Worm (Caenorhabditis elegans) whole organism, L1 larva: ENCODE measurements around the gene lmd-4.
A peak's percentile ranks its signal among the peaks of the same experiment; 100 is the strongest.
"Not testable (repeated sequence)": the region's sequence is repeated elsewhere in the genome, so short reads cannot be mapped to it uniquely, and the experiment has no call there.

Source experiments
- C04F5.9 ChIP-seq: sonication (generic microtip); optimal IDR thresholded peaks from 2 replicates; lab custom pipeline; 2016; ENCODE audit warnings: missing genetic modification characterization, missing compliant biosample characterization
- ceh-88 ChIP-seq: fragments of 200-800 bp; sonication (Bioruptor generic); IDR thresholded peaks from 2 replicates; pipeline ENCODE4 v1.3.6; 2022; ENCODE audit warnings: missing genetic modification characterization, missing compliant biosample characterization
- ceh-90 ChIP-seq: sonication (generic microtip); optimal IDR thresholded peaks from 2 replicates; lab custom pipeline; 2016; ENCODE audit warnings: missing genetic modification characterization, missing compliant biosample characterization
- dpl-1 ChIP-seq, 3 experiments: fragments of 150-350 bp in 2 of 3; sonication (generic microtip) in 1 of 3; optimal IDR thresholded peaks; 2 replicates each; lab custom pipeline; 2014 to 2017; ENCODE audit warnings: missing biosample characterization in 3 of 3, missing genetic modification characterization in 3 of 3, missing genetic modification reagents in 3 of 3
- efl-1 ChIP-seq, 4 experiments: fragments of 150-350 bp; optimal IDR thresholded peaks in 3 of 4; peaks in 1 of 4; 1 replicate in 1 of 4; 2 replicates in 3 of 4; lab custom pipeline; 2014; ENCODE audit warnings: missing biosample characterization in 2 of 4, missing genetic modification characterization in 2 of 4, missing genetic modification reagents in 2 of 4
- efl-3 ChIP-seq: fragments of 200-800 bp; sonication (Bioruptor generic); optimal IDR thresholded peaks from 2 replicates; lab custom pipeline; 2018; ENCODE audit warnings: mild to moderate bottlenecking, missing genetic modification characterization, missing compliant biosample characterization
- egl-13 ChIP-seq: sonication (generic microtip); optimal IDR thresholded peaks from 2 replicates; lab custom pipeline; 2016; ENCODE audit warnings: missing genotype, missing genetic modification reagents, missing genetic modification characterization, missing compliant biosample characterization
- elt-3 ChIP-seq, 6 experiments: fragments of 150-350 bp in 1 of 6; sonication (generic microtip); optimal IDR thresholded peaks; 2 replicates each; lab custom pipeline; 2017 to 2018; ENCODE audit warnings: missing biosample characterization in 6 of 6, missing genetic modification characterization in 6 of 6, inconsistent platforms in 1 of 6
- ets-5 ChIP-seq: fragments of 200-800 bp; sonication (Bioruptor generic); IDR thresholded peaks from 2 replicates; pipeline ENCODE4 v1.3.6; 2022; ENCODE audit warnings: missing genetic modification characterization, missing compliant biosample characterization
- fkh-8 ChIP-seq: sonication (generic microtip); optimal IDR thresholded peaks from 2 replicates; lab custom pipeline; 2016; ENCODE audit warnings: mild to moderate bottlenecking, missing genetic modification characterization, missing compliant biosample characterization
- lin-14 ChIP-seq: fragments of 200-800 bp; sonication (Bioruptor generic); optimal IDR thresholded peaks from 2 replicates; lab custom pipeline; 2018; ENCODE audit warnings: mild to moderate bottlenecking, missing genetic modification characterization, moderate library complexity, missing compliant biosample characterization
- lin-15B ChIP-seq: fragments of 150-350 bp; sonication (generic microtip); optimal IDR thresholded peaks from 3 replicates; lab custom pipeline; 2014; ENCODE audit warnings: missing biosample characterization, missing genetic modification characterization
- nhr-76 ChIP-seq: sonication (generic microtip); optimal IDR thresholded peaks from 2 replicates; lab custom pipeline; 2017; ENCODE audit warnings: missing biosample characterization, missing genetic modification characterization
- nhr-77 ChIP-seq: fragments of 150-350 bp; optimal IDR thresholded peaks from 2 replicates; lab custom pipeline; 2014; ENCODE audit warnings: missing biosample characterization, missing genetic modification characterization
- nhr-84 ChIP-seq: sonication (generic microtip); optimal IDR thresholded peaks from 2 replicates; lab custom pipeline; 2017; ENCODE audit warnings: missing biosample characterization, missing genetic modification characterization
- nhr-85 ChIP-seq: sonication (generic microtip); peaks from one replicate; lab custom pipeline; 2016; ENCODE audit warnings: missing genetic modification characterization, inconsistent platforms, missing compliant biosample characterization
- pag-3 ChIP-seq: sonication (generic microtip); optimal IDR thresholded peaks from 2 replicates; lab custom pipeline; 2017; ENCODE audit warnings: missing genetic modification characterization, mild to moderate bottlenecking, missing compliant biosample characterization, antibody characterized with exemption, borderline replicate concordance; ENCODE audit not compliant: insufficient read depth
- pax-3 ChIP-seq: fragments of 200-800 bp; sonication (Bioruptor generic); optimal IDR thresholded peaks from 2 replicates; lab custom pipeline; 2018; ENCODE audit warnings: mild to moderate bottlenecking, missing genetic modification characterization, moderate library complexity, missing compliant biosample characterization
- pqm-1 ChIP-seq: sonication (generic microtip); optimal IDR thresholded peaks from 3 replicates; lab custom pipeline; 2017; ENCODE audit warnings: missing biosample characterization, missing genetic modification characterization
- rnt-1 ChIP-seq: sonication (generic microtip); optimal IDR thresholded peaks from 2 replicates; lab custom pipeline; 2016; ENCODE audit warnings: mild to moderate bottlenecking, missing genetic modification characterization, moderate library complexity, missing compliant biosample characterization
- skn-1 ChIP-seq: fragments of 150-350 bp; optimal IDR thresholded peaks from 2 replicates; lab custom pipeline; 2014; ENCODE audit warnings: missing biosample characterization, missing genetic modification characterization
- snpc-4 ChIP-seq: fragments of 150-350 bp; optimal IDR thresholded peaks from 2 replicates; lab custom pipeline; 2014; ENCODE audit warnings: missing biosample characterization, missing genetic modification characterization
- sup-37 ChIP-seq: fragments of 200-800 bp; sonication (Bioruptor generic); optimal IDR thresholded peaks from 2 replicates; lab custom pipeline; 2018; ENCODE audit warnings: mild to moderate bottlenecking, missing genetic modification characterization, missing compliant biosample characterization
- unc-30 ChIP-seq: sonication (generic microtip); optimal IDR thresholded peaks from 2 replicates; lab custom pipeline; 2017; ENCODE audit warnings: missing biosample characterization, missing genetic modification characterization
- unc-62 ChIP-seq: fragments of 150-350 bp; optimal IDR thresholded peaks from 2 replicates; lab custom pipeline; 2014; ENCODE audit warnings: missing biosample characterization, missing genetic modification reagents, missing genetic modification characterization
- vab-15 ChIP-seq: sonication (generic microtip); optimal IDR thresholded peaks from 2 replicates; lab custom pipeline; 2017; ENCODE audit warnings: missing genotype, mild to moderate bottlenecking, missing genetic modification characterization, missing compliant biosample characterization
- zip-4 ChIP-seq: fragments of 200-800 bp; sonication (Bioruptor generic); optimal IDR thresholded peaks from 2 replicates; lab custom pipeline; 2018; ENCODE audit warnings: mild to moderate bottlenecking, missing genetic modification characterization, moderate library complexity, missing compliant biosample characterization
- ztf-11 ChIP-seq, 2 experiments: sonication (generic microtip); optimal IDR thresholded peaks; 2 replicates each; lab custom pipeline; 2016 to 2017; ENCODE audit warnings: missing genetic modification characterization in 2 of 2, missing biosample characterization in 1 of 2, missing compliant biosample characterization in 1 of 2
- ztf-4 ChIP-seq: fragments of 150-350 bp; optimal IDR thresholded peaks from 2 replicates; lab custom pipeline; 2014; ENCODE audit warnings: missing biosample characterization, missing genetic modification characterization

The lmd-4 gene

DNA sequence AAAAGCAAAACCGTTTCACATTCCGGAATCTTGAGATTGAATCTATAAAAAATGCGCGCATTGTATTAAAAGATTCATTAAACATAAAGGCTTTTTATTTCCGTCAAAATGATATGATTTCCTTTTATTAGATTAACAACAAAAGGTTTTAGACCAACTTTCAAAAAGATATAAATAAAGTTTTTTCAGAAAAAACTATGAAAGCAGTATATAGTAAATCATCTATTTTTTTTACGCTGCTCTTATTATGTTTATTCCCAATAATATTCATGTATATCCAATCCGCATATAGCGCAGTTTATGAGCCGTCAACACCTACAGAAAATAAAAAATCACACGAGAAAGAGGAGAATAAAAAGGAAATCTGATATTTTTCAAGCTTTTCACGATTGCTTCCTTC lies 16.3 kb downstream of the lmd-4 start, which contains the start of gene F07G11.2:
F07G11.2 (plus strand) TSS at position 301 of the 400 bp plus-strand sequence.
- not testable (repeated sequence) for TF ChIP-seq nhr-85 (tag; lab: Kevin White, UChicago); elt-3 (tag; optimal IDR thresholded peaks at IDR 0.05; lab: Kevin White, UChicago); sup-37 (GFP tag; lab: Kevin White, UChicago)

DNA sequence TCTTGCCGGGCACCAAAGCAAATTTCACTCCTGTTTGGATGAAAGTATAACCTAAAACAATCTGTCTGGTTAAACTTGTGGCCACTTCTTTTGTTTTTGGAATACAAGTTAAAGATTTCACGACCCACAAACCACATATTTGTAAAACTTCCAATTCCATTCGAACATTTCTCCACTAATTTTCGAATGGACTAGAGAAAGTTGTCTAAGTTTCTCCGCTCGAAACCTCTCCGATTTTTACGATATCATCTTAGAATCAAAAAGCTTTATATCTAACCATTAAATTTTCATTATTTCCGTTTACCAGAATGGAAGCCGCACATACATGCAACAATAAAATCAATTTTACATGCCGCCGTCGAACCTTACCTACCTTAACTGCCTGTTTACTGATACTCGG lies 22.3 kb downstream of the lmd-4 start, which contains the start of gene F07G11.3:
F07G11.3 (plus strand) TSS at position 301 of the 400 bp plus-strand sequence.
- TF ChIP-seq lin-14 (GFP tag; lab: Kevin White, UChicago) (no peak), vab-15 (tag; lab: Kevin White, UChicago) (no peak), efl-3 (GFP tag; lab: Kevin White, UChicago) (no peak)

DNA sequence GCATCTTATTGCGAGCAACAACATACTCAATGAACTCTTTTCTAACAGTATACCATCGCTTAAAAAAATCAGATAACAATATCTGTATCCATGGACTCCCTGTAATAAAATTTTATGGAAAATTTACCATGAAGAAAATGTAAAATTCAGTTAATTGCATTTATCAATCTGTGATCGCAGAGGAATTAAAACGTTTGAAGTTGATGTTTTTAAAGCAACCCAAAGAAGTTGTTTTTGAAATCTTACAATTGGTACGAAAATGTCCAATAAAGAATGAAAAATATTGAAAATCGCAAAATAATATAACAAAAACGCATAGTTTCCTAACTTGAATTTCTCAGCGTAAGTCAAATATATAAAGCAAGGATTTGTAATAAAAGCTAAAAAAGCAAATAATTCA lies 23.5 kb downstream of the lmd-4 start, which contains the start of gene srj-32:
srj-32 (minus strand) TSS at position 101 of the 400 bp plus-strand sequence.
- TF ChIP-seq ztf-4 (no peak), ztf-11 (tag; optimal IDR thresholded peaks at IDR 0.05; lab: Kevin White, UChicago) (no peak)

DNA sequence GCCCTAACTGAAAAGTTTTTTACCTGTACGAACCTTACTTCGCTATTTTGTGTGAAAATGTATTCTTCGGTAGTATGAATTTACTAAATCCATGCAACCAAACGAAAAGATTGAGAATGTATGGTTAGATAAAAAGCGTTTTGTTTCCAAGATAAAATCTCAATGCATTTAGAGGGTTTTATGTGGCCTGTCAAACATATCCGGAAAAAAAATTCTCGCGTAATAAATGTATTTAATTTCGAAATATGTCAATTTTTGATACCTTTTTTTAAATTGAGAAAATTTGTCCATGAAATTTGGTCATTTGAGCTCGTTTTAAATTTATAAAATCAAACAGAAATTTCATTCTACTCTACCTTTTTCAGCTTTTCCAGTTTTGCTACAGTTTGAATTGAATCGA lies 25.5 kb downstream of the lmd-4 start, which contains the start of gene F07G11.4:
F07G11.4 (minus strand) TSS at position 101 of the 400 bp plus-strand sequence.
- TF ChIP-seq ets-5 (GFP tag; lab: Robert Waterston, UW), result no peak
- TF ChIP-seq pax-3 (tag; lab: Kevin White, UChicago), result no peak
- no peak for TF ChIP-seq lin-15B (tag; lab: Kevin White, UChicago)
- no peak for TF ChIP-seq dpl-1 (GFP tag; optimal IDR thresholded peaks at IDR 0.05; lab: Kevin White, UChicago)
- no peak for TF ChIP-seq nhr-76 (tag; lab: Kevin White, UChicago)
- TF ChIP-seq egl-13 (tag; lab: Kevin White, UChicago), result no peak
- TF ChIP-seq ceh-88, result no peak
- no peak for TF ChIP-seq zip-4 (GFP tag; lab: Kevin White, UChicago)
- no peak for TF ChIP-seq unc-62 (GFP tag; lab: Kevin White, UChicago)
- TF ChIP-seq unc-30 (tag; lab: Kevin White, UChicago), result no peak
- no peak for TF ChIP-seq fkh-8
- no peak for TF ChIP-seq pqm-1 (tag; lab: Kevin White, UChicago)
- TF ChIP-seq, all 84 proteins: peak for 0

DNA sequence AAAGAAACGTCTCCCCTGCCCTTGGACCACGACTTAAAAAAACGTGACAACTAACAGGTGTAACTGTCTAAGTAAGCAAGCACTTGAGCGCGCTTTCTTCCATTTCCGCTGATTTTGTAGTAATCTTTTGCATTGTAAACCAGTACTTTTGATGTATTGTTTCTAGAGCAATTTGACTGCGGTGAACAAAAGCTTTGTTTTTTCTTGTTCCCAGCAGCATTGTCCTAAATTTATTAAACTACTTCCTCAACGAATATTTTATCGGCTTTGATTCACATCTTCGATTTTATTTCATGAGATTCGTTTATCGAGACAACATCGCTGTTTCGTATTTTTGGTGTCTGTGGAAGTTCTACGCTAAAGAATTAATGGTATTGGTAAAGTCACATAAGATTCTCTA lies 32.1 kb downstream of the lmd-4 start, which contains the start of gene C13A2.1:
C13A2.1 (plus strand) TSS at position 301 of the 400 bp plus-strand sequence.
- TF ChIP-seq ceh-88 (no peak), snpc-4 (tag; lab: Kevin White, UChicago) (no peak), nhr-84 (tag; lab: Kevin White, UChicago) (no peak), C04F5.9 (tag; lab: Kevin White, UChicago) (no peak), skn-1 (tag; lab: Kevin White, UChicago) (no peak)

ce11 chrV:7282037-7282436 lies 38.8 kb downstream of the lmd-4 start, which contains the start of gene C13A2.3:
Gene C13A2.3 (plus strand): TSS chrV:7282337.
- TF ChIP-seq ceh-90 (tag; lab: Kevin White, UChicago) (no peak), pag-3 (tag; lab: Kevin White, UChicago) (no peak), efl-1 (optimal IDR thresholded peaks at IDR 0.05; lab: Kevin White, UChicago) (no peak), efl-1 (GFP tag; optimal IDR thresholded peaks at IDR 0.05 in 1 of 2; lab: Kevin White, UChicago) (no peak), zip-4 (GFP tag; lab: Kevin White, UChicago) (no peak), nhr-77 (tag; lab: Kevin White, UChicago) (no peak), elt-3 (tag; optimal IDR thresholded peaks at IDR 0.05; lab: Kevin White, UChicago) (no peak)
- TF ChIP-seq, all 84 proteins: peak for 0

ce11 chrV:7279090-7279489 lies 41.7 kb downstream of the lmd-4 start, which contains the start of gene C13A2.4:
Gene C13A2.4 (plus strand): TSS chrV:7279390.
- no peak for TF ChIP-seq efl-1 (optimal IDR thresholded peaks at IDR 0.05; lab: Kevin White, UChicago)
- peak in 1 of 2 experiments; percentile 23 for TF ChIP-seq efl-1 (GFP tag; optimal IDR thresholded peaks at IDR 0.05 in 1 of 2; lab: Kevin White, UChicago)
- no peak for TF ChIP-seq rnt-1
